Fruit fly (Drosophila melanogaster) whole organism, embryonic: ENCODE data around the gene CG31988.

Source experiments
- CG15011 ChIP-seq: fragments of 200-800 bp; sonication (Bioruptor generic); optimal IDR thresholded peaks from 3 replicates; lab custom pipeline; 2018; ENCODE audit warnings: missing biosample characterization, mild to moderate bottlenecking, missing genetic modification characterization
- CG15073 ChIP-seq: fragments of 200-800 bp; sonication (Bioruptor generic); optimal IDR thresholded peaks from 2 replicates; lab custom pipeline; 2016; ENCODE audit warnings: missing biosample characterization, missing genetic modification characterization
- CG1602 ChIP-seq: fragments of 200-800 bp; sonication (Bioruptor generic); optimal IDR thresholded peaks from 3 replicates; lab custom pipeline; 2016; ENCODE audit warnings: missing biosample characterization, missing genetic modification characterization
- CG1647 ChIP-seq: fragments of 200-800 bp; sonication (Bioruptor generic); optimal IDR thresholded peaks from 3 replicates; lab custom pipeline; 2016; ENCODE audit warnings: missing biosample characterization, missing genetic modification characterization
- CG2120 ChIP-seq: fragments of 200-800 bp; sonication (Bioruptor generic); optimal IDR thresholded peaks from 3 replicates; lab custom pipeline; 2016; ENCODE audit warnings: missing biosample characterization, missing genetic modification characterization
- CG30403 ChIP-seq: fragments of 200-800 bp; sonication (Bioruptor generic); optimal IDR thresholded peaks from 3 replicates; lab custom pipeline; 2016; ENCODE audit warnings: missing biosample characterization, missing genetic modification characterization
- CG4360 ChIP-seq: fragments of 200-800 bp; sonication (Bioruptor generic); IDR thresholded peaks from 2 replicates; pipeline ENCODE4 v1.3.6; 2022; ENCODE audit warnings: missing biosample characterization, missing genetic modification characterization
- CG9932 ChIP-seq: fragments of 200-800 bp; sonication (Bioruptor generic); IDR thresholded peaks from 2 replicates; pipeline ENCODE4 v1.3.6; 2022; ENCODE audit warnings: missing biosample characterization, missing genetic modification characterization
- CoRest ChIP-seq: fragments of 200-800 bp; sonication (Bioruptor generic); optimal IDR thresholded peaks from 3 replicates; lab custom pipeline; 2018; ENCODE audit warnings: missing biosample characterization, mild to moderate bottlenecking, missing genetic modification characterization, moderate library complexity
- Dll ChIP-seq: fragments of 200-800 bp; sonication (Bioruptor generic); IDR thresholded peaks from 4 replicates; pipeline ENCODE4 v1.3.6; 2022; ENCODE audit warnings: missing biosample characterization, missing genetic modification characterization; ENCODE audit not compliant: partially characterized antibody
- HmgZ ChIP-seq: fragments of 200-800 bp; sonication (Bioruptor generic); optimal IDR thresholded peaks from 2 replicates; lab custom pipeline; 2018; ENCODE audit warnings: missing biosample characterization, mild to moderate bottlenecking, missing genetic modification characterization
- Hmr ChIP-seq: fragments of 200-800 bp; sonication (Bioruptor generic); optimal IDR thresholded peaks from 3 replicates; lab custom pipeline; 2017; ENCODE audit warnings: mild to moderate bottlenecking, missing biosample characterization, missing genetic modification reagents, missing genetic modification characterization
- MBD-R2 ChIP-seq: fragments of 200-800 bp; sonication (Bioruptor generic); IDR thresholded peaks from 2 replicates; pipeline ENCODE4 v1.3.6; 2022; ENCODE audit warnings: missing biosample characterization, missing genetic modification characterization
- Med ChIP-seq: fragments of 200-800 bp; sonication (Bioruptor generic); peaks from one replicate; lab custom pipeline; 2016; ENCODE audit warnings: missing biosample characterization, missing genetic modification characterization, mild to moderate bottlenecking, inconsistent platforms, moderate library complexity
- NFAT ChIP-seq: fragments of 200-800 bp; sonication (Bioruptor generic); IDR thresholded peaks from 2 replicates; pipeline ENCODE4 v1.3.6; 2022; ENCODE audit warnings: missing biosample characterization, missing genetic modification characterization
- Ptx1 ChIP-seq: fragments of 200-800 bp; sonication (Bioruptor generic); IDR thresholded peaks from 2 replicates; pipeline ENCODE4 v1.3.6; 2022; ENCODE audit warnings: missing biosample characterization, missing genetic modification characterization
- Rfx ChIP-seq: fragments of 200-800 bp; sonication (Bioruptor generic); IDR thresholded peaks from 2 replicates; pipeline ENCODE4 v1.3.6; 2022; ENCODE audit warnings: missing biosample characterization, missing genetic modification characterization
- Tbp ChIP-seq: fragments of >200 bp; optimal IDR thresholded peaks from 2 replicates; lab custom pipeline; 2018; ENCODE audit warnings: missing biosample characterization, missing genetic modification characterization
- Usf ChIP-seq: fragments of 200-800 bp; sonication (Bioruptor generic); optimal IDR thresholded peaks from 2 replicates; lab custom pipeline; 2017; ENCODE audit warnings: missing genotype, missing biosample characterization, missing genetic modification characterization
- ato ChIP-seq: fragments of 200-800 bp; sonication (Bioruptor generic); IDR thresholded peaks from 2 replicates; pipeline ENCODE4 v1.3.6; 2022; ENCODE audit warnings: missing biosample characterization, missing genetic modification characterization; ENCODE audit not compliant: partially characterized antibody
- bbx ChIP-seq: fragments of 200-800 bp; sonication (Bioruptor generic); IDR thresholded peaks from 2 replicates; pipeline ENCODE4 v1.3.6; 2022; ENCODE audit warnings: missing biosample characterization, missing genetic modification characterization; ENCODE audit not compliant: partially characterized antibody
- br ChIP-seq: fragments of >200 bp; optimal IDR thresholded peaks from 2 replicates; lab custom pipeline; 2017
- crp ChIP-seq, 2 experiments: fragments of 200-800 bp; sonication (Bioruptor generic); optimal IDR thresholded peaks; 2 replicates in 1 of 2; 3 replicates in 1 of 2; lab custom pipeline; 2017; ENCODE audit warnings: missing biosample characterization in 2 of 2, missing genetic modification characterization in 2 of 2, mild to moderate bottlenecking in 1 of 2, moderate library complexity in 1 of 2
- dysf ChIP-seq: fragments of 200-800 bp; sonication (Bioruptor generic); IDR thresholded peaks from 3 replicates; pipeline ENCODE4 v1.3.6; 2022; ENCODE audit warnings: missing biosample characterization, missing genetic modification characterization
- exex ChIP-seq: fragments of 200-800 bp; sonication (Bioruptor generic); optimal IDR thresholded peaks from 4 replicates; lab custom pipeline; 2018; ENCODE audit warnings: missing biosample characterization, mild to moderate bottlenecking, missing genetic modification characterization, moderate library complexity
- grau ChIP-seq: fragments of 200-800 bp; optimal IDR thresholded peaks from 3 replicates; lab custom pipeline; 2019; ENCODE audit warnings: missing biosample characterization, mild to moderate bottlenecking, missing genetic modification characterization, moderate library complexity
- lab ChIP-seq: fragments of 200-800 bp; sonication (Bioruptor generic); optimal IDR thresholded peaks from 3 replicates; lab custom pipeline; 2017; ENCODE audit warnings: missing biosample characterization, missing genetic modification characterization, mild to moderate bottlenecking, moderate library complexity, missing genetic modification reagents
- lov ChIP-seq, 2 experiments: fragments of 200-800 bp in 1 of 2; fragments of >200 bp in 1 of 2; sonication (Bioruptor generic) in 1 of 2; IDR thresholded peaks in 1 of 2; optimal IDR thresholded peaks in 1 of 2; 2 replicates in 1 of 2; 3 replicates in 1 of 2; pipeline versions ENCODE4 v1.3.6 to Lab custom; 2017 to 2022; ENCODE audit warnings: missing biosample characterization in 1 of 2, missing genetic modification characterization in 1 of 2
- mam ChIP-seq: fragments of 200-800 bp; sonication (Bioruptor generic); optimal IDR thresholded peaks from 3 replicates; lab custom pipeline; 2016; ENCODE audit warnings: missing biosample characterization, missing genetic modification characterization
- mirr ChIP-seq: fragments of 200-800 bp; sonication (Bioruptor generic); optimal IDR thresholded peaks from 3 replicates; lab custom pipeline; 2018; ENCODE audit warnings: missing biosample characterization, mild to moderate bottlenecking, missing genetic modification characterization
- onecut ChIP-seq: fragments of 200-800 bp; sonication (Bioruptor generic); IDR thresholded peaks from 2 replicates; pipeline ENCODE4 v1.3.6; 2022; ENCODE audit warnings: missing biosample characterization, missing genetic modification characterization
- pzg ChIP-seq: fragments of 200-800 bp; sonication (Bioruptor generic); optimal IDR thresholded peaks from 3 replicates; lab custom pipeline; 2018; ENCODE audit warnings: missing biosample characterization, mild to moderate bottlenecking, missing genetic modification characterization, moderate library complexity
- row ChIP-seq: fragments of 200-800 bp; sonication (Bioruptor generic); IDR thresholded peaks from 3 replicates; pipeline ENCODE4 v1.3.6; 2022; ENCODE audit warnings: missing biosample characterization, missing genetic modification characterization
- sd ChIP-seq: fragments of 200-800 bp; sonication (Bioruptor generic); optimal IDR thresholded peaks from 3 replicates; lab custom pipeline; 2018; ENCODE audit warnings: missing biosample characterization, mild to moderate bottlenecking, missing genetic modification characterization, moderate library complexity
- sens ChIP-seq: fragments of 200-800 bp; sonication (Bioruptor generic); peaks from one replicate; lab custom pipeline; 2016; ENCODE audit warnings: missing biosample characterization, missing genetic modification characterization
- sima ChIP-seq: fragments of 200-800 bp; sonication (Bioruptor generic); optimal IDR thresholded peaks from 2 replicates; lab custom pipeline; 2016; ENCODE audit warnings: missing biosample characterization, missing genetic modification characterization
- stwl ChIP-seq: fragments of 200-800 bp; sonication (Bioruptor generic); optimal IDR thresholded peaks from 3 replicates; lab custom pipeline; 2018; ENCODE audit warnings: missing biosample characterization, mild to moderate bottlenecking, missing genetic modification characterization, moderate library complexity
- usp ChIP-seq: fragments of >200 bp; optimal IDR thresholded peaks from 2 replicates; lab custom pipeline; 2017; ENCODE audit warnings: missing biosample characterization, missing genetic modification characterization
- yki ChIP-seq: fragments of >200 bp; optimal IDR thresholded peaks from 3 replicates; lab custom pipeline; 2018

CG31988 gene

dm6 chr2L:21195331-21195730 lies 7.3 kb downstream of the CG31988 start (continued):
- peak; percentile 42 for TF ChIP-seq CG2120
- TF ChIP-seq crp (GFP tag; optimal IDR thresholded peaks at IDR 0.05; lab: Kevin White, UChicago): no peak
- TF ChIP-seq sima (GFP tag; lab: Kevin White, UChicago): no peak
- TF ChIP-seq exex (tag; lab: Kevin White, UChicago): peak; percentile 33
- peak; percentile 18 for TF ChIP-seq Hmr
- TF ChIP-seq bbx (GFP tag; lab: Robert Waterston, UW): no peak
- TF ChIP-seq CG30403: peak; percentile 11
- peak; percentile 63 for TF ChIP-seq lab (GFP tag; lab: Kevin White, UChicago)
- 0 out of 2 replicates have a peak, but pooled peaks have one; percentile 9 for TF ChIP-seq Ptx1 (GFP tag; lab: Robert Waterston, UW)
- peak; percentile 57; the same call in 1 of the 2 replicates for TF ChIP-seq Rfx
- peak; percentile 45 for TF ChIP-seq row (GFP tag; lab: Robert Waterston, UW)
- 0 out of 2 replicates have a peak, but pooled peaks have one; percentile 12 for TF ChIP-seq CG9932 (GFP tag; lab: Robert Waterston, UW)
- TF ChIP-seq NFAT (GFP tag; lab: Robert Waterston, UW): peak; percentile 18; the same call in 1 of the 2 replicates
- no peak for TF ChIP-seq yki (lab: Kevin White, UChicago)
- peak; percentile 28 for TF ChIP-seq CoRest (tag; lab: Kevin White, UChicago)
- TF ChIP-seq Med (GFP tag; lab: Kevin White, UChicago): peak; percentile 69
- no peak for TF ChIP-seq mam (GFP tag; lab: Kevin White, UChicago)
- TF ChIP-seq, all 482 proteins: peak for 22

- TF ChIP-seq Tbp (GFP tag; lab: Kevin White, UChicago) (no peak), sens (GFP tag; lab: Kevin White, UChicago) (peak; percentile 58), CG15011 (GFP tag; lab: Kevin White, UChicago) (no peak), stwl (tag; lab: Kevin White, UChicago) (no peak), Dll (GFP tag; lab: Robert Waterston, UW) (no peak), HmgZ (no peak), br (lab: Kevin White, UChicago) (no peak), CG4360 (GFP tag; lab: Robert Waterston, UW) (no peak), lov (optimal IDR thresholded peaks at IDR 0.05; lab: Kevin White, UChicago) (no peak), lov (GFP tag; IDR thresholded peaks at IDR 0.05; lab: Robert Waterston, UW) (0 out of 3 replicates have a peak, but pooled peaks have one; percentile 15), CG1647 (GFP tag; lab: Kevin White, UChicago) (no peak), onecut (GFP tag; lab: Robert Waterston, UW) (peak; percentile 59), Med (GFP tag; lab: Kevin White, UChicago) (no peak), exex (tag; lab: Kevin White, UChicago) (peak; percentile 76), ato (GFP tag; lab: Robert Waterston, UW) (no peak), CG15073 (GFP tag; lab: Kevin White, UChicago) (no peak), pzg (GFP tag; lab: Kevin White, UChicago) (no peak), mirr (GFP tag; lab: Kevin White, UChicago) (peak; percentile 91), usp (GFP tag; lab: Kevin White, UChicago) (no peak), grau (tag; lab: Kevin White, UChicago) (no peak), MBD-R2 (GFP tag; lab: Robert Waterston, UW) (no peak), Usf (GFP tag; lab: Kevin White, UChicago) (no peak), dysf (GFP tag; lab: Robert Waterston, UW) (no peak), sd (tag; lab: Kevin White, UChicago) (no peak), CG1602 (no peak), lab (GFP tag; lab: Kevin White, UChicago) (peak; percentile 16)
These were observed 13.3 kb downstream of the CG31988 start for dm6 chr2L:21189273-21189781.
